Fruit fly (Drosophila melanogaster) whole organism, prepupa: Measurements from ENCODE around the gene CG12984.
A peak's percentile ranks its signal among the peaks of the same experiment; 100 is the strongest.

Source experiments
- Blimp-1 ChIP-seq: fragments of 200-800 bp; sonication (Bioruptor generic); optimal IDR thresholded peaks from 3 replicates; lab custom pipeline; 2017; ENCODE audit warnings: missing biosample characterization, missing genetic modification characterization, mild to moderate bottlenecking, moderate library complexity, missing genetic modification reagents
- CG10631 ChIP-seq: fragments of 200-800 bp; sonication (Bioruptor generic); optimal IDR thresholded peaks from 2 replicates; lab custom pipeline; 2016; ENCODE audit warnings: missing biosample characterization, missing genetic modification characterization
- CG11294 ChIP-seq: fragments of 200-800 bp; sonication (Bioruptor generic); IDR thresholded peaks from 2 replicates; pipeline ENCODE4 v1.3.6; 2022; ENCODE audit warnings: missing biosample characterization, missing genetic modification characterization
- CG11762 ChIP-seq: fragments of 200-800 bp; sonication (Bioruptor generic); optimal IDR thresholded peaks from 3 replicates; lab custom pipeline; 2016; ENCODE audit warnings: missing biosample characterization, missing genetic modification characterization; ENCODE audit not compliant: insufficient read depth
- CG11902 ChIP-seq: fragments of 200-800 bp; sonication (Bioruptor generic); optimal IDR thresholded peaks from 3 replicates; lab custom pipeline; 2016; ENCODE audit warnings: missing biosample characterization, missing genetic modification characterization
- CG15336 ChIP-seq: fragments of 200-800 bp; sonication (Bioruptor generic); IDR thresholded peaks from 2 replicates; pipeline ENCODE4 v1.3.6; 2022; ENCODE audit warnings: missing biosample characterization, missing genetic modification characterization
- CG16779 ChIP-seq: fragments of 200-800 bp; sonication (Bioruptor generic); optimal IDR thresholded peaks from 3 replicates; lab custom pipeline; 2017; ENCODE audit warnings: missing biosample characterization, mild to moderate bottlenecking, missing genetic modification characterization
- CG31627 ChIP-seq: fragments of 200-800 bp; sonication (Bioruptor generic); optimal IDR thresholded peaks from 3 replicates; lab custom pipeline; 2016; ENCODE audit warnings: missing biosample characterization, missing genetic modification characterization
- CG32006 ChIP-seq: fragments of 200-800 bp; sonication (Bioruptor generic); optimal IDR thresholded peaks from 3 replicates; lab custom pipeline; 2017; ENCODE audit warnings: missing biosample characterization, mild to moderate bottlenecking, missing genetic modification characterization
- CG4318 ChIP-seq: fragments of 200-800 bp; sonication (Bioruptor generic); optimal IDR thresholded peaks from 3 replicates; lab custom pipeline; 2017; ENCODE audit warnings: missing biosample characterization, mild to moderate bottlenecking, missing genetic modification characterization
- CG6792 ChIP-seq: fragments of 200-800 bp; sonication (Bioruptor generic); optimal IDR thresholded peaks from 3 replicates; lab custom pipeline; 2016; ENCODE audit warnings: missing biosample characterization, missing genetic modification characterization
- CG6808 ChIP-seq: fragments of 200-800 bp; sonication (Bioruptor generic); optimal IDR thresholded peaks from 3 replicates; lab custom pipeline; 2017; ENCODE audit warnings: missing biosample characterization, missing genetic modification characterization, mild to moderate bottlenecking, moderate library complexity, missing genetic modification reagents
- CG6854 ChIP-seq: fragments of 200-800 bp; sonication (Bioruptor generic); optimal IDR thresholded peaks from 2 replicates; lab custom pipeline; 2017; ENCODE audit warnings: missing biosample characterization, mild to moderate bottlenecking, missing genetic modification characterization
- CG7368 ChIP-seq: fragments of 200-800 bp; sonication (Bioruptor generic); optimal IDR thresholded peaks from 3 replicates; lab custom pipeline; 2016; ENCODE audit warnings: missing biosample characterization, missing genetic modification characterization
- CG8119 ChIP-seq: fragments of 200-800 bp; sonication (Bioruptor generic); IDR thresholded peaks from 3 replicates; pipeline ENCODE4 v1.3.6; 2022; ENCODE audit warnings: missing biosample characterization, missing genetic modification characterization
- CG8319 ChIP-seq: fragments of 200-800 bp; sonication (Bioruptor generic); optimal IDR thresholded peaks from 3 replicates; lab custom pipeline; 2016; ENCODE audit warnings: missing biosample characterization, missing genetic modification characterization
- Eip78C ChIP-seq: fragments of 200-800 bp; sonication (Bioruptor generic); peaks from one replicate; lab custom pipeline; 2016; ENCODE audit warnings: missing biosample characterization, missing genetic modification characterization
- Ets96B ChIP-seq: fragments of 200-800 bp; optimal IDR thresholded peaks from 2 replicates; lab custom pipeline; 2019; ENCODE audit warnings: missing biosample characterization, mild to moderate bottlenecking, missing genetic modification characterization, moderate library complexity
- Hr39 ChIP-seq: fragments of 200-800 bp; sonication (Bioruptor generic); optimal IDR thresholded peaks from 2 replicates; lab custom pipeline; 2016; ENCODE audit warnings: missing biosample characterization, missing genetic modification characterization
- Hr4 ChIP-seq: fragments of 200-800 bp; sonication (Bioruptor generic); optimal IDR thresholded peaks from 3 replicates; lab custom pipeline; 2016; ENCODE audit warnings: missing biosample characterization, missing genetic modification characterization
- Lpt ChIP-seq: fragments of 200-800 bp; sonication (Bioruptor generic); optimal IDR thresholded peaks from 3 replicates; lab custom pipeline; 2016; ENCODE audit warnings: missing biosample characterization, missing genetic modification characterization
- OdsH ChIP-seq: fragments of 200-800 bp; sonication (Bioruptor generic); optimal IDR thresholded peaks from 3 replicates; lab custom pipeline; 2016; ENCODE audit warnings: missing biosample characterization, missing genetic modification characterization
- Sox102F ChIP-seq: fragments of 200-800 bp; sonication (Bioruptor generic); optimal IDR thresholded peaks from 2 replicates; lab custom pipeline; 2016; ENCODE audit warnings: missing biosample characterization, mild to moderate bottlenecking, missing genetic modification characterization
- Sox15 ChIP-seq: fragments of 200-800 bp; sonication (Bioruptor generic); optimal IDR thresholded peaks from 3 replicates; lab custom pipeline; 2016; ENCODE audit warnings: missing biosample characterization, missing genetic modification characterization
- achi ChIP-seq: fragments of 200-800 bp; sonication (Bioruptor generic); optimal IDR thresholded peaks from 3 replicates; lab custom pipeline; 2016; ENCODE audit warnings: missing biosample characterization, missing genetic modification characterization
- cyc ChIP-seq: fragments of 200-800 bp; sonication (Bioruptor generic); optimal IDR thresholded peaks from 3 replicates; lab custom pipeline; 2016; ENCODE audit warnings: missing biosample characterization, missing genetic modification characterization
- dac ChIP-seq: fragments of 200-800 bp; sonication (Bioruptor generic); optimal IDR thresholded peaks from 2 replicates; lab custom pipeline; 2017; ENCODE audit warnings: missing biosample characterization, mild to moderate bottlenecking, missing genetic modification characterization
- dsx ChIP-seq: fragments of 200-800 bp; optimal IDR thresholded peaks from 3 replicates; lab custom pipeline; 2019; ENCODE audit warnings: missing biosample characterization, mild to moderate bottlenecking, missing genetic modification characterization, moderate library complexity; ENCODE audit not compliant: poor library complexity, severe bottlenecking
- eg ChIP-seq: fragments of 200-800 bp; sonication (Bioruptor generic); IDR thresholded peaks from 3 replicates; pipeline ENCODE4 v1.3.6; 2022; ENCODE audit warnings: missing biosample characterization, missing genetic modification characterization
- esn ChIP-seq: fragments of 200-800 bp; sonication (Bioruptor generic); optimal IDR thresholded peaks from 2 replicates; lab custom pipeline; 2016; ENCODE audit warnings: missing biosample characterization, mild to moderate bottlenecking, missing genetic modification characterization, moderate library complexity
- fd59A ChIP-seq: fragments of 200-800 bp; sonication (Bioruptor generic); optimal IDR thresholded peaks from 2 replicates; lab custom pipeline; 2017; ENCODE audit warnings: missing biosample characterization, mild to moderate bottlenecking, missing genetic modification characterization, missing genetic modification reagents
- fd85E ChIP-seq: fragments of 200-800 bp; sonication (Bioruptor generic); optimal IDR thresholded peaks from 3 replicates; lab custom pipeline; 2016; ENCODE audit warnings: missing biosample characterization, missing genetic modification characterization
- lz ChIP-seq: fragments of 200-800 bp; sonication (Bioruptor generic); optimal IDR thresholded peaks from 3 replicates; lab custom pipeline; 2016; ENCODE audit warnings: missing biosample characterization, missing genetic modification characterization
- net ChIP-seq: fragments of 200-800 bp; sonication (Bioruptor generic); optimal IDR thresholded peaks from 3 replicates; lab custom pipeline; 2016; ENCODE audit warnings: missing biosample characterization, missing genetic modification characterization
- salr ChIP-seq, 2 experiments: fragments of 200-800 bp; sonication (Bioruptor generic); optimal IDR thresholded peaks; 3 replicates each; lab custom pipeline; 2016 to 2018; ENCODE audit warnings: missing biosample characterization in 2 of 2, missing genetic modification characterization in 2 of 2, mild to moderate bottlenecking in 1 of 2
- topi ChIP-seq: fragments of 200-800 bp; sonication (Bioruptor generic); optimal IDR thresholded peaks from 3 replicates; lab custom pipeline; 2016; ENCODE audit warnings: missing biosample characterization, missing genetic modification characterization
- vri ChIP-seq: fragments of 200-800 bp; sonication (Bioruptor generic); optimal IDR thresholded peaks from 3 replicates; lab custom pipeline; 2016; ENCODE audit warnings: missing biosample characterization, mild to moderate bottlenecking, missing genetic modification characterization

The CG12984 gene

dm6 chr3L:21037404-21037803 is 45.9 kb downstream of the CG12984 start (continued):
- TF ChIP-seq dsx (GFP tag; lab: Kevin White, UChicago) (peak; percentile 55), salr (GFP tag; optimal IDR thresholded peaks at IDR 0.05; lab: Kevin White, UChicago) (peak in 1 of 2 experiments; percentile 37), CG6808 (GFP tag; lab: Kevin White, UChicago) (no peak), OdsH (GFP tag; lab: Kevin White, UChicago) (peak; percentile 67), CG15336 (GFP tag; lab: Robert Waterston, UW) (peak; percentile 80), cyc (GFP tag; lab: Kevin White, UChicago) (peak; percentile 29), CG8319 (GFP tag; lab: Kevin White, UChicago) (no peak), CG6792 (no peak), CG32006 (peak; percentile 73), Eip78C (GFP tag; lab: Kevin White, UChicago) (peak; percentile 88), esn (GFP tag; lab: Kevin White, UChicago) (peak; percentile 53), vri (GFP tag; lab: Kevin White, UChicago) (no peak), fd85E (no peak), CG31627 (GFP tag; lab: Kevin White, UChicago) (peak; percentile 36), topi (peak; percentile 23), Sox15 (GFP tag; lab: Kevin White, UChicago) (no peak), Lpt (GFP tag; lab: Kevin White, UChicago) (peak; percentile 25), CG6854 (no peak), eg (peak; percentile 68; the same call in 2 of the 3 replicates), Blimp-1 (GFP tag; lab: Kevin White, UChicago) (no peak), Hr4 (GFP tag; lab: Kevin White, UChicago) (peak; percentile 73), CG11902 (GFP tag; lab: Kevin White, UChicago) (no peak), achi (GFP tag; lab: Kevin White, UChicago) (peak; percentile 58), CG7368 (GFP tag; lab: Kevin White, UChicago) (peak; percentile 8), Sox102F (GFP tag; lab: Kevin White, UChicago) (peak; percentile 20), lz (GFP tag; lab: Kevin White, UChicago) (peak; percentile 4), CG11762 (GFP tag; lab: Kevin White, UChicago) (peak; percentile 9), Hr39 (GFP tag; lab: Kevin White, UChicago) (peak; percentile 48), CG11294 (no peak), net (peak; percentile 56), Ets96B (tag; lab: Kevin White, UChicago) (peak; percentile 35), fd59A (GFP tag; lab: Kevin White, UChicago) (no peak), dac (GFP tag; lab: Kevin White, UChicago) (no peak), CG16779 (no peak), CG8119 (GFP tag; lab: Robert Waterston, UW) (peak; percentile 72), CG4318 (peak; percentile 45), CG10631 (peak; percentile 39)

- TF ChIP-seq vri (GFP tag; lab: Kevin White, UChicago) (peak; percentile 59), dac (GFP tag; lab: Kevin White, UChicago) (no peak), Eip78C (GFP tag; lab: Kevin White, UChicago) (peak; percentile 42)
Observed at dm6 chr3L:21040831-21041230, 49.4 kb downstream of the CG12984 start.
